Worm (Caenorhabditis elegans) whole organism, L4 larva: ENCODE data around the gene Y4C6A.3.

Source experiments
- lim-7 ChIP-seq: fragments of 200-800 bp; sonication (Bioruptor generic); IDR thresholded peaks from 2 replicates; pipeline ENCODE4 v1.3.6; 2022; ENCODE audit warnings: missing genetic modification characterization, missing compliant biosample characterization
- lin-15B ChIP-seq: fragments of 150-350 bp; sonication (generic microtip); optimal IDR thresholded peaks from 3 replicates; lab custom pipeline; 2014; ENCODE audit warnings: missing biosample characterization, missing genetic modification characterization

DNA sequence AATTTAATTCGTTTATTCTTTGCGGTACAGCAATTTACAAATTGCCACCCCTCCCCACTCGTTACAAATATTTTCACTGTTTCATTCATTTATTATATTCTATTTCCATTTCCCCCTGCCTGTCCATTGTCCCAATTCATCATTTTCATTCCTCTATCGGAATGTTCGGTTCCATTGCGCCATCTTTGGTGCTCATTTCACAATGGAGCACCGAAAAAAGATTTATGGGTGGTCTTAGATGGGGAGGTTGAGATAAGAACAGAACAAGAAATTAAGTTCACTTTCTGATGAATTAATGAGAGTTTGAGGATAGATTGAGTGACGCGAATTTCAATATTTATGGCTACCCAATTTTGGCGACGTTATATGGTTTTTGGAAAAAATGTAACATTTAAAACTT is 36.3 kb upstream of the Y4C6A.3 start:
- TF ChIP-seq lim-7 (GFP tag; lab: Robert Waterston, UW) (no peak), lin-15B (no peak)
